Fruit fly (Drosophila melanogaster) whole organism, wandering third instar larva: ENCODE measurements around the gene Hsc70-1.
A peak's percentile ranks its signal among the peaks of the same experiment; 100 is the strongest.

Experiments used
- Abd-B ChIP-seq: fragments of >200 bp; optimal IDR thresholded peaks from 2 replicates; lab custom pipeline; 2017; ENCODE audit warnings: missing biosample characterization, missing genetic modification characterization
- CG32264 ChIP-seq: fragments of 200-800 bp; sonication (Bioruptor generic); optimal IDR thresholded peaks from 2 replicates; lab custom pipeline; 2016; ENCODE audit warnings: missing biosample characterization, missing genetic modification characterization
- CG9705 ChIP-seq: fragments of 200-800 bp; sonication (Bioruptor generic); optimal IDR thresholded peaks from 2 replicates; lab custom pipeline; 2018; ENCODE audit warnings: missing biosample characterization, mild to moderate bottlenecking, missing genetic modification characterization
- CrebA ChIP-seq: fragments of 200-800 bp; sonication (Bioruptor generic); optimal IDR thresholded peaks from 2 replicates; lab custom pipeline; 2016; ENCODE audit warnings: missing biosample characterization, mild to moderate bottlenecking, missing genetic modification characterization, borderline replicate concordance
- Dfd ChIP-seq: fragments of >200 bp; optimal IDR thresholded peaks from 2 replicates; lab custom pipeline; 2017; ENCODE audit warnings: missing biosample characterization, missing genetic modification characterization
- Dif ChIP-seq: fragments of 200-275, 200-300 bp; sonication (Bioruptor generic); optimal IDR thresholded peaks from 2 replicates; lab custom pipeline; 2018; ENCODE audit warnings: missing biosample characterization, missing genetic modification characterization; ENCODE audit not compliant: partially characterized antibody
- GATAd ChIP-seq: sonication (Bioruptor generic); optimal IDR thresholded peaks from 2 replicates; lab custom pipeline; 2016; ENCODE audit warnings: missing biosample characterization, missing genetic modification characterization
- HLH106 ChIP-seq: fragments of 200-800 bp; optimal IDR thresholded peaks from 3 replicates; lab custom pipeline; 2019; ENCODE audit warnings: missing biosample characterization, mild to moderate bottlenecking, missing genetic modification characterization, moderate library complexity
- Hnf4 ChIP-seq: fragments of 200-800 bp; sonication (Bioruptor generic); optimal IDR thresholded peaks from 2 replicates; lab custom pipeline; 2016; ENCODE audit warnings: missing biosample characterization, mild to moderate bottlenecking, missing genetic modification characterization
- Hr78 ChIP-seq: fragments of >200 bp; optimal IDR thresholded peaks from 2 replicates; lab custom pipeline; 2017; ENCODE audit warnings: missing biosample characterization, missing genetic modification characterization
- Hr83 ChIP-seq: fragments of 200-300 bp; sonication (Bioruptor generic); optimal IDR thresholded peaks from 2 replicates; lab custom pipeline; 2016; ENCODE audit warnings: missing biosample characterization, mild to moderate bottlenecking, missing genetic modification characterization, moderate library complexity; ENCODE audit not compliant: poor library complexity, severe bottlenecking
- Jra ChIP-seq: sonication (Bioruptor generic); optimal IDR thresholded peaks from 2 replicates; lab custom pipeline; 2016; ENCODE audit warnings: missing biosample characterization, missing genetic modification characterization
- Mio ChIP-seq: sonication (Bioruptor generic); optimal IDR thresholded peaks from 2 replicates; lab custom pipeline; 2016; ENCODE audit warnings: missing biosample characterization, missing genetic modification characterization
- Myc ChIP-seq: fragments of >200 bp; optimal IDR thresholded peaks from 2 replicates; lab custom pipeline; 2017
- N ChIP-seq: fragments of >200 bp; optimal IDR thresholded peaks from 2 replicates; lab custom pipeline; 2018; ENCODE audit warnings: missing biosample characterization, missing external identifiers, missing genetic modification characterization
- OdsH ChIP-seq: fragments of 200-800 bp; sonication (Bioruptor generic); optimal IDR thresholded peaks from 2 replicates; lab custom pipeline; 2016; ENCODE audit warnings: missing biosample characterization, mild to moderate bottlenecking, missing genetic modification characterization
- Rel ChIP-seq, 2 experiments: fragments of 200-800 bp; sonication (Bioruptor generic) in 1 of 2; optimal IDR thresholded peaks; 2 replicates in 1 of 2; 3 replicates in 1 of 2; lab custom pipeline; 2016 to 2019; ENCODE audit warnings: mild to moderate bottlenecking in 2 of 2, missing biosample characterization in 2 of 2, missing genetic modification characterization in 2 of 2, moderate library complexity in 1 of 2
- Sp1 ChIP-seq: fragments of 200-800 bp; sonication (Bioruptor generic); optimal IDR thresholded peaks from 3 replicates; lab custom pipeline; 2019; ENCODE audit warnings: missing biosample characterization, mild to moderate bottlenecking, missing genetic modification characterization, moderate library complexity
- Vsx2 ChIP-seq: fragments of 200-300, 225-300 bp; sonication (Bioruptor generic); optimal IDR thresholded peaks from 2 replicates; lab custom pipeline; 2018; ENCODE audit warnings: missing biosample characterization, missing genetic modification characterization; ENCODE audit not compliant: partially characterized antibody
- br ChIP-seq: fragments of 200-800 bp; sonication (Bioruptor generic); optimal IDR thresholded peaks from 2 replicates; lab custom pipeline; 2016; ENCODE audit warnings: missing biosample characterization, missing genetic modification characterization
- brk ChIP-seq: fragments of 200-800 bp; sonication (Bioruptor generic); optimal IDR thresholded peaks from 2 replicates; lab custom pipeline; 2016; ENCODE audit warnings: missing biosample characterization, mild to moderate bottlenecking, missing genetic modification characterization
- dl ChIP-seq, 2 experiments: fragments of 175-275, 200-275 bp in 1 of 2; fragments of 200-275 bp in 1 of 2; sonication (Bioruptor generic); optimal IDR thresholded peaks; lab custom pipeline; 2018; ENCODE audit warnings: mild to moderate bottlenecking in 2 of 2, missing biosample characterization in 2 of 2, missing genetic modification characterization in 2 of 2, moderate library complexity in 2 of 2; ENCODE audit not compliant: partially characterized antibody in 2 of 2, insufficient read depth in 1 of 2
- dmrt93B ChIP-seq: fragments of 200-800 bp; sonication (Bioruptor generic); optimal IDR thresholded peaks from 2 replicates; lab custom pipeline; 2018; ENCODE audit warnings: missing biosample characterization, mild to moderate bottlenecking, missing genetic modification characterization
- dsf ChIP-seq: sonication (Bioruptor generic); optimal IDR thresholded peaks from 2 replicates; lab custom pipeline; 2016; ENCODE audit warnings: missing biosample characterization, missing genetic modification characterization, borderline replicate concordance
- ey ChIP-seq: fragments of 200-800 bp; sonication (Bioruptor generic); optimal IDR thresholded peaks from 2 replicates; lab custom pipeline; 2016; ENCODE audit warnings: missing biosample characterization, missing genetic modification characterization
- foxo ChIP-seq, 2 experiments: fragments of 200-800 bp; sonication (Bioruptor generic); optimal IDR thresholded peaks; 2 replicates in 1 of 2; 3 replicates in 1 of 2; lab custom pipeline; 2016 to 2017; ENCODE audit warnings: missing biosample characterization in 2 of 2, missing genetic modification characterization in 2 of 2
- fru ChIP-seq: fragments of 200-800 bp; sonication (Bioruptor generic); optimal IDR thresholded peaks from 3 replicates; lab custom pipeline; 2016; ENCODE audit warnings: missing biosample characterization, mild to moderate bottlenecking, missing genetic modification characterization
- h ChIP-seq: fragments of 200-800 bp; sonication (Bioruptor generic); optimal IDR thresholded peaks from 3 replicates; lab custom pipeline; 2016; ENCODE audit warnings: missing biosample characterization, mild to moderate bottlenecking, missing genetic modification characterization
- jim ChIP-seq: fragments of 175-275, 200-325 bp; sonication (Bioruptor generic); optimal IDR thresholded peaks from 2 replicates; lab custom pipeline; 2016; ENCODE audit warnings: missing biosample characterization, mild to moderate bottlenecking, missing genetic modification characterization
- lola ChIP-seq: fragments of >200 bp; optimal IDR thresholded peaks from 2 replicates; lab custom pipeline; 2017; ENCODE audit warnings: missing biosample characterization, missing genetic modification characterization
- pan ChIP-seq: fragments of >200 bp; optimal IDR thresholded peaks from 2 replicates; lab custom pipeline; 2017
- psq ChIP-seq: fragments of 200-800 bp; sonication (Bioruptor generic); optimal IDR thresholded peaks from 3 replicates; lab custom pipeline; 2017; ENCODE audit warnings: missing biosample characterization, mild to moderate bottlenecking, missing genetic modification characterization, moderate library complexity
- rgr ChIP-seq: fragments of 200-800 bp; sonication (Bioruptor generic); optimal IDR thresholded peaks from 3 replicates; lab custom pipeline; 2016; ENCODE audit warnings: missing biosample characterization, mild to moderate bottlenecking, missing genetic modification characterization
- sage ChIP-seq: fragments of 200-800 bp; sonication (Bioruptor generic); optimal IDR thresholded peaks from 2 replicates; lab custom pipeline; 2016; ENCODE audit warnings: missing biosample characterization, mild to moderate bottlenecking, missing genetic modification characterization
- sv ChIP-seq: fragments of 200-800 bp; sonication (Bioruptor generic); optimal IDR thresholded peaks from 3 replicates; lab custom pipeline; 2016; ENCODE audit warnings: missing biosample characterization, missing genetic modification characterization
- tai ChIP-seq: sonication (Bioruptor generic); optimal IDR thresholded peaks from 2 replicates; lab custom pipeline; 2016; ENCODE audit warnings: missing biosample characterization, missing genetic modification characterization
- usp ChIP-seq: fragments of >200 bp; optimal IDR thresholded peaks from 2 replicates; lab custom pipeline; 2017; ENCODE audit warnings: missing biosample characterization, missing genetic modification characterization
- woc ChIP-seq: sonication (Bioruptor generic); optimal IDR thresholded peaks from 2 replicates; lab custom pipeline; 2016; ENCODE audit warnings: missing biosample characterization, mild to moderate bottlenecking, missing genetic modification characterization

The Hsc70-1 gene

DNA sequence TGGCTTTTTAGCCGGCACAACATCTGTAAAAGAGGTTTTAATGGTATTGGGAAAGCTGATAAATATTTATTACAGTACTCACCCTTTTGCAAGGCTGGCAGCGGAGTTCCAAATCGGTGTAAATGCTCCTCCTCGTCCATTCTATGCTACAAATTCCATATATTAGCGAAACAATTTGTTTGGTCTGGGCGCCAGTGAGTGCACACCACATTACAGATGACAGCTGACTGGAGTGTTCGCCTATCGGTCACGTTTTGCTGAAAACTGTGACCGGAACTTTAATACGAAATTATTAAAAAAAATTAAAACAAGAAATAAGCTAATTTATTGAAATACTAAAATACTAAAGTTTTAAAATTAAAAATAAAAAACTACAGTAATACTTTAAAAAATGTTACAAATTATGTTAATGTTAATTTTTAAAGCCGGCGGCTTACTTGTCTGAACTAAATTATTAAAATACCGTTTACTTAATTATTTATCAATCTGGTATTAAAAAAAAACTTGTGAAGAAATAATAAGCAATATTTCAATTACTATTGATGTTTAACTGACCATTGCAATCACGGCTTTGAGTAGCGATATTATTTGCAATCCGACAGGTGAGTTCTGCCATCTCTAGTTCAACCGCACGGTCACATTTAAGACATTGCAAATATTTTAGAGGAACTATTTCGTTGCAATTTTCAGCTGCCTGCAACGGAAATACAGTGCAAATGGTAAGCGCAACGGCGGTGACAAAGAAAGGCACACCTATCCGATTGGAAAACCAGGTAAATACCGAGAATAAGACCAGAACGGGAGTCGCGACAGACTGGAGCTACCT is 44.9 kb upstream of the Hsc70-1 start, which contains the start of the genes CG8833 and DCTN1-p150 (continued):
- TF ChIP-seq dmrt93B (no peak), Myc (lab: Kevin White, UChicago) (peak; percentile 8), foxo (GFP tag; optimal IDR thresholded peaks at IDR 0.05; lab: Kevin White, UChicago) (no peak), tai (no peak), GATAd (no peak), CrebA (no peak), CG32264 (GFP tag; lab: Kevin White, UChicago) (no peak), jim (no peak), CG9705 (GFP tag; lab: Kevin White, UChicago) (peak; percentile 2)

DNA sequence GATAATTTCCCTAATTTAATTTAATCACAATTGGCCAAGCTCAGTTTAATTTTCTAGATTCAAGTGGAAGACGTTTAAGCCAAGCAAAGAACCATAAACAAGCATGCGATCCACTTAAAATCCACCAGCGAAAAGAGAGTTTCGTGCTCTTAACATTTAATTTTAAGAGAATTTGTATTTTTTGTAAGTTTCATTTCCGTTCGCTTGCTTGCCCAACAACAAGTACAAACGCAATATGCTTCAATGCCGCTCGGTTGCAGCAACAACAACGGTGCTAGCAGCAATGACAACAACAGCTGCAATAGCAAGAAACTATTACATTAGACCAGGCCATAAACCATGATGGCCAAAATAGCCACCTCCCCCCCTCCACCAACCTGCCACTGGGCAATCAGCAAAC is 39.0 kb upstream of the Hsc70-1 start:
- TF ChIP-seq CG32264 (GFP tag; lab: Kevin White, UChicago) (no peak), OdsH (GFP tag; lab: Kevin White, UChicago) (no peak), br (GFP tag; lab: Kevin White, UChicago) (no peak)

DNA sequence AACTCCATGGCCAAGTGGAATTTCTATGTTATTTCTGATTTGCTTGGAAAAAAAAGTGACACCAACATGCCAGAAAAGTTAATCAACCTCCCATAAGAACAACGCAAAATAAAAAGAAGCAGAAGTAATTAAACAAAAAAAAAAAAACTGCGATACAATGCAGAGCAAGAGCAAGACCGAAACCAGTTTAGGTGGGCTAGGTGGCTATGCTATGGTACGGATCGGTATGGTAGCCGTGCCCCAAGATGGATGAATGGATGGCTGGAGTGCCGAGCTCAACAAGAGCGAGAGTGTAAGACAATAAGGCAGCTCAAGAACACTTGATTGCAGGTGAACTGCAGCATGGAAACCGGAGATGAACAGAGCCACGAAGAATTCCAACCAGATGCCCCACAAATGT is 37.1 kb upstream of the Hsc70-1 start:
- no peak for TF ChIP-seq dmrt93B

DNA sequence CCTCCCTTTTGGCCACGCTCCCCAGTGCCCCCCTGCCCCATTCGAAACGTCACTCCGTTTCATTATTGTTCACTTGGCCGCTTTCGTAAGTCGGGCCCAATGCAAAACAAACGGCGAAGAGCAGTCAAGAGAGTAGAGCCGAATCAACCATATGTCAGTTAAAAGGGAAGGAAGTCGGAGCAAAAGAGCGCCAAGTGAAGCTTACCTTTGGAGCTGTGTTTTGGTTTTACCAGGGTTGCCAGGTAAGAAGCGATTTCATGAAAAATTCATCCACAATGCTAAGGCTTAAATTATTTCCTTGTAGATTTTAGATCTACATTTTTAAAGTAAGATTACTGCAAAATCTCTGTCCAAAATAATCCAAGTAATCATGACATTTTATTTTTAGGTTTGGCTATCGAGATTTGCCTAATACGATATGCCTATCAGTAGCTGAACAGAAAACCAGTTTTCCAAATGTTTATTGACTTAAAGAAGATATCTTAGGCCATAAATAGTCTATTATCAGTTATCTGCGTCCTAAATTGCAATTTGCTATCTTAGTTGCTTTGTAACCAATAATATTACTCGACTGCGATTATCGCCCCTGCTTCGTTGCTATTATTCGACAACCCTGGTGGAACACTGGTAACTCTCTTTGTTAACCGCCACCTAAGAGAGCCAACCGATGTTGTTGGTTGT is 35.3 kb upstream of the Hsc70-1 start:
- TF ChIP-seq dl (GFP tag; optimal IDR thresholded peaks at IDR 0.05; lab: Kevin White, UChicago; ENCODE audit: insufficient read depth in 1 of 2, partially characterized antibody in 2 of 2) = peak in 1 of 2 experiments; percentile 51
- TF ChIP-seq dsf (GFP tag; lab: Kevin White, UChicago) = peak; percentile 40
- no peak for TF ChIP-seq pan (lab: Kevin White, UChicago)
- peak; percentile 31 to 92 for TF ChIP-seq foxo (GFP tag; optimal IDR thresholded peaks at IDR 0.05; lab: Kevin White, UChicago)
- peak; percentile 82 for TF ChIP-seq rgr (GFP tag; lab: Kevin White, UChicago)
- TF ChIP-seq Dfd = no peak
- TF ChIP-seq CG9705 (GFP tag; lab: Kevin White, UChicago) = peak; percentile 92
- no peak for TF ChIP-seq tai
- peak; percentile 72 for TF ChIP-seq Hnf4
- peak; percentile 93 for TF ChIP-seq HLH106 (tag; lab: Kevin White, UChicago)
- TF ChIP-seq jim = no peak
- peak; percentile 89 for TF ChIP-seq OdsH (GFP tag; lab: Kevin White, UChicago)
- TF ChIP-seq usp (GFP tag; lab: Kevin White, UChicago) = no peak
- peak; percentile 62 for TF ChIP-seq sage (GFP tag; lab: Kevin White, UChicago)
- TF ChIP-seq GATAd = peak; percentile 65
- no peak for TF ChIP-seq Myc (lab: Kevin White, UChicago)
- peak; percentile 94 for TF ChIP-seq ey (GFP tag; lab: Kevin White, UChicago)
- no peak for TF ChIP-seq Rel (GFP tag; optimal IDR thresholded peaks at IDR 0.05; lab: Kevin White, UChicago)
- TF ChIP-seq Rel (tag; optimal IDR thresholded peaks at IDR 0.05; lab: Kevin White, UChicago) = no peak
- no peak for TF ChIP-seq N (GFP tag; lab: Kevin White, UChicago)
- TF ChIP-seq CG32264 (GFP tag; lab: Kevin White, UChicago) = no peak
- peak; percentile 92 for TF ChIP-seq h (GFP tag; lab: Kevin White, UChicago)
- peak; percentile 42 for TF ChIP-seq Mio (GFP tag; lab: Kevin White, UChicago)
- peak; percentile 93 for TF ChIP-seq dmrt93B
- peak; percentile 90 for TF ChIP-seq sv (GFP tag; lab: Kevin White, UChicago)
- no peak for TF ChIP-seq Abd-B (GFP tag; lab: Kevin White, UChicago)
- TF ChIP-seq psq (GFP tag; lab: Kevin White, UChicago) = peak; percentile 91
- TF ChIP-seq CrebA = no peak
- TF ChIP-seq br (GFP tag; lab: Kevin White, UChicago) = peak; percentile 93
- TF ChIP-seq Vsx2 (GFP tag; lab: Kevin White, UChicago) = no peak
- TF ChIP-seq Sp1 (GFP tag; lab: Kevin White, UChicago) = peak; percentile 96
- no peak for TF ChIP-seq lola
- TF ChIP-seq woc (GFP tag; lab: Kevin White, UChicago) = peak; percentile 93
- TF ChIP-seq brk (GFP tag; lab: Kevin White, UChicago) = peak; percentile 41
- peak; percentile 93 for TF ChIP-seq fru (GFP tag; lab: Kevin White, UChicago)
- TF ChIP-seq Jra (GFP tag; lab: Kevin White, UChicago) = peak; percentile 58
- peak; percentile 71 for TF ChIP-seq Dif (GFP tag; lab: Kevin White, UChicago)
- TF ChIP-seq Hr83 (GFP tag; lab: Kevin White, UChicago) = peak; percentile 64
- no peak for TF ChIP-seq Hr78 (GFP tag; lab: Kevin White, UChicago)
